Comparison of ENCODE assay signal across 1 fruit fly cellular context in genomic region chrX:4573971-4574370, dm6.
A peak's percentile ranks its signal among the peaks of the same experiment; 100 is the strongest.
TF ChIP-seq lines count a peak whose summit lies in the region.

No protein-coding gene starts in this region.

TF ChIP-seq in whole organism, embryonic, 481 proteins besides CTCF, POLR2A, EP300 and RAD21 (continued from another document):
- TF ChIP-seq CG17385 (GFP tag; optimal IDR thresholded peaks at IDR 0.05; lab: Kevin White, UChicago) (peak; percentile 3), dm (GFP tag; optimal IDR thresholded peaks at IDR 0.05; lab: Kevin White, UChicago) (no peak), Vsx1 (GFP tag; optimal IDR thresholded peaks at IDR 0.05; lab: Kevin White, UChicago) (no peak), MBD-R2 (GFP tag; IDR thresholded peaks at IDR 0.05; lab: Robert Waterston, UW) (no peak), dmrt11E (tag; optimal IDR thresholded peaks at IDR 0.05; lab: Kevin White, UChicago) (peak; percentile 72), lola (GFP tag; optimal IDR thresholded peaks at IDR 0.05; lab: Kevin White, UChicago) (peak in 1 of 3 experiments; percentile 47), jumu (GFP tag; optimal IDR thresholded peaks at IDR 0.05; lab: Kevin White, UChicago) (no peak), CG11085 (GFP tag; IDR thresholded peaks at IDR 0.05; lab: Robert Waterston, UW) (no peak), Usf (GFP tag; optimal IDR thresholded peaks at IDR 0.05; lab: Kevin White, UChicago) (peak; percentile 3), Hr39 (optimal IDR thresholded peaks at IDR 0.05; lab: Kevin White, UChicago) (no peak), CG2129 (GFP tag; IDR thresholded peaks at IDR 0.05; lab: Robert Waterston, UW; ENCODE audit: partially characterized antibody) (no peak), CG13424 (tag; optimal IDR thresholded peaks at IDR 0.05; lab: Kevin White, UChicago) (peak; percentile 25), CG12391 (tag; optimal IDR thresholded peaks at IDR 0.05; lab: Kevin White, UChicago) (peak; percentile 44), YL-1 (GFP tag; optimal IDR thresholded peaks at IDR 0.05; lab: Kevin White, UChicago) (no peak), CG7963 (GFP tag; IDR thresholded peaks at IDR 0.05; lab: Robert Waterston, UW; ENCODE audit: partially characterized antibody) (no peak), sug (tag; optimal IDR thresholded peaks at IDR 0.05; lab: Kevin White, UChicago) (no peak), hbn (GFP tag; IDR thresholded peaks at IDR 0.05; lab: Robert Waterston, UW; ENCODE audit: partially characterized antibody) (no peak), CG1024 (GFP tag; IDR thresholded peaks at IDR 0.05; lab: Robert Waterston, UW) (peak; percentile 44; the same call in 1 of the 2 replicates), CG13296 (GFP tag; optimal IDR thresholded peaks at IDR 0.05; lab: Kevin White, UChicago) (no peak), vnd (GFP tag; IDR thresholded peaks at IDR 0.05; lab: Robert Waterston, UW; ENCODE audit: partially characterized antibody) (no peak), Scr (GFP tag; IDR thresholded peaks at IDR 0.05; lab: Robert Waterston, UW; ENCODE audit: partially characterized antibody) (no peak), Dll (GFP tag; IDR thresholded peaks at IDR 0.05; lab: Robert Waterston, UW; ENCODE audit: partially characterized antibody) (no peak), inv (GFP tag; IDR thresholded peaks at IDR 0.05; lab: Robert Waterston, UW; ENCODE audit: partially characterized antibody) (no peak), CG12219 (GFP tag; optimal IDR thresholded peaks at IDR 0.05; lab: Kevin White, UChicago) (no peak), fd102C (GFP tag; optimal IDR thresholded peaks at IDR 0.05; lab: Kevin White, UChicago) (no peak), bsh (GFP tag; optimal IDR thresholded peaks at IDR 0.05; lab: Kevin White, UChicago) (peak in 1 of 2 experiments; percentile 62), row (GFP tag; IDR thresholded peaks at IDR 0.05; lab: Robert Waterston, UW) (peak; percentile 61), ash1 (GFP tag; optimal IDR thresholded peaks at IDR 0.05; lab: Kevin White, UChicago) (no peak), CG8290 (GFP tag; optimal IDR thresholded peaks at IDR 0.05; lab: Kevin White, UChicago) (no peak), CG8290 (tag; optimal IDR thresholded peaks at IDR 0.05; lab: Kevin White, UChicago) (no peak), shn (GFP tag; optimal IDR thresholded peaks at IDR 0.05; lab: Kevin White, UChicago) (no peak), CG4328 (GFP tag; optimal IDR thresholded peaks at IDR 0.05; lab: Kevin White, UChicago) (no peak), CG2678 (tag; optimal IDR thresholded peaks at IDR 0.05; lab: Kevin White, UChicago) (peak; percentile 32), CG15696 (tag; optimal IDR thresholded peaks at IDR 0.05; lab: Kevin White, UChicago) (peak; percentile 57), CG30403 (GFP tag; optimal IDR thresholded peaks at IDR 0.05; lab: Kevin White, UChicago) (peak; percentile 21), CG8924 (tag; optimal IDR thresholded peaks at IDR 0.05; lab: Kevin White, UChicago) (peak; percentile 31), CG13775 (GFP tag; optimal IDR thresholded peaks at IDR 0.05; lab: Kevin White, UChicago) (no peak), ro (GFP tag; IDR thresholded peaks at IDR 0.05; lab: Robert Waterston, UW) (no peak), Ssrp (tag; optimal IDR thresholded peaks at IDR 0.05; lab: Kevin White, UChicago) (peak; percentile 26), CG17829 (tag; optimal IDR thresholded peaks at IDR 0.05; lab: Kevin White, UChicago) (peak; percentile 23), D (optimal IDR thresholded peaks at IDR 0.05; lab: Kevin White, UChicago) (no peak), D (GFP tag; optimal IDR thresholded peaks at IDR 0.05; lab: Kevin White, UChicago) (peak; percentile 27), CG14710 (tag; optimal IDR thresholded peaks at IDR 0.05; lab: Kevin White, UChicago) (peak; percentile 33), Sox102F (GFP tag; optimal IDR thresholded peaks at IDR 0.05; lab: Kevin White, UChicago) (peak; percentile 42), GATAe (GFP tag; conservative IDR thresholded peaks at IDR 0.05; lab: Robert Waterston, UW) (no peak), Nf-YC (tag; optimal IDR thresholded peaks at IDR 0.05; lab: Kevin White, UChicago) (no peak), prd (optimal IDR thresholded peaks at IDR 0.05; lab: Kevin White, UChicago) (no peak), prd (GFP tag; IDR thresholded peaks at IDR 0.05; lab: Robert Waterston, UW) (peak; percentile 56)
